Fruit fly (Drosophila melanogaster) whole organism, embryonic: ENCODE measurements around the gene Twdlalpha.

ENCODE experiments used
- Adf1 ChIP-seq: fragments of 200-800 bp; sonication (Bioruptor generic); IDR thresholded peaks from 2 replicates; pipeline ENCODE4 v1.3.6; 2022; ENCODE audit warnings: missing biosample characterization, missing genetic modification characterization
- CG10267 ChIP-seq: fragments of 200-800 bp; sonication (Bioruptor generic); optimal IDR thresholded peaks from 2 replicates; lab custom pipeline; 2018; ENCODE audit warnings: missing biosample characterization, mild to moderate bottlenecking, missing genetic modification characterization, moderate library complexity
- CG10274 ChIP-seq: fragments of 200-800 bp; sonication (Bioruptor generic); optimal IDR thresholded peaks from 3 replicates; lab custom pipeline; 2017; ENCODE audit warnings: missing biosample characterization, mild to moderate bottlenecking, missing genetic modification characterization
- CG10321 ChIP-seq: fragments of 200-800 bp; sonication (Bioruptor generic); IDR thresholded peaks from 2 replicates; pipeline ENCODE4 v1.3.6; 2022; ENCODE audit warnings: missing biosample characterization, missing genetic modification characterization
- CG10565 ChIP-seq: fragments of 200-800 bp; sonication (Bioruptor generic); optimal IDR thresholded peaks from 3 replicates; lab custom pipeline; 2016; ENCODE audit warnings: missing biosample characterization, mild to moderate bottlenecking, missing genetic modification characterization
- CG11398 ChIP-seq: fragments of 200-800 bp; sonication (Bioruptor generic); optimal IDR thresholded peaks from 2 replicates; lab custom pipeline; 2016; ENCODE audit warnings: missing biosample characterization, missing genetic modification characterization
- CG12104 ChIP-seq: fragments of 200-800 bp; sonication (Bioruptor generic); optimal IDR thresholded peaks from 3 replicates; lab custom pipeline; 2016; ENCODE audit warnings: missing biosample characterization, missing genetic modification characterization
- CG12299 ChIP-seq: fragments of 200-800 bp; sonication (Bioruptor generic); optimal IDR thresholded peaks from 2 replicates; lab custom pipeline; 2018; ENCODE audit warnings: missing biosample characterization, mild to moderate bottlenecking, missing genetic modification characterization
- CG12391 ChIP-seq: fragments of 200-800 bp; sonication (Bioruptor generic); optimal IDR thresholded peaks from 3 replicates; lab custom pipeline; 2018; ENCODE audit warnings: missing biosample characterization, mild to moderate bottlenecking, missing genetic modification characterization, moderate library complexity
- CG12744 ChIP-seq: fragments of 200-800 bp; sonication (Bioruptor generic); optimal IDR thresholded peaks from 2 replicates; lab custom pipeline; 2016; ENCODE audit warnings: missing biosample characterization, missing genetic modification characterization
- CG14050 ChIP-seq: fragments of 200-800 bp; sonication (Bioruptor generic); IDR thresholded peaks from 3 replicates; pipeline ENCODE4 v1.3.6; 2022; ENCODE audit warnings: missing biosample characterization, missing genetic modification characterization
- CG14441 ChIP-seq: fragments of 200-800 bp; sonication (Bioruptor generic); IDR thresholded peaks from 2 replicates; pipeline ENCODE4 v1.3.6; 2022; ENCODE audit warnings: missing biosample characterization, missing genetic modification characterization
- CG15073 ChIP-seq: fragments of 200-800 bp; sonication (Bioruptor generic); optimal IDR thresholded peaks from 2 replicates; lab custom pipeline; 2016; ENCODE audit warnings: missing biosample characterization, missing genetic modification characterization
- CG1603 ChIP-seq: fragments of 200-800 bp; sonication (Bioruptor generic); optimal IDR thresholded peaks from 2 replicates; lab custom pipeline; 2019; ENCODE audit warnings: missing biosample characterization, mild to moderate bottlenecking, missing genetic modification characterization, moderate library complexity
- CG17328 ChIP-seq: fragments of 200-800 bp; sonication (Bioruptor generic); IDR thresholded peaks from 2 replicates; pipeline ENCODE4 v1.3.6; 2022; ENCODE audit warnings: missing biosample characterization, missing genetic modification characterization
- CG31365 ChIP-seq: fragments of 200-800 bp; sonication (Bioruptor generic); optimal IDR thresholded peaks from 2 replicates; lab custom pipeline; 2018; ENCODE audit warnings: missing biosample characterization, mild to moderate bottlenecking, missing genetic modification characterization
- CG3407 ChIP-seq: fragments of 200-800 bp; sonication (Bioruptor generic); optimal IDR thresholded peaks from 2 replicates; lab custom pipeline; 2018; ENCODE audit warnings: missing biosample characterization, mild to moderate bottlenecking, missing genetic modification characterization
- CG4360 ChIP-seq: fragments of 200-800 bp; sonication (Bioruptor generic); IDR thresholded peaks from 2 replicates; pipeline ENCODE4 v1.3.6; 2022; ENCODE audit warnings: missing biosample characterization, missing genetic modification characterization
- CG6765 ChIP-seq: fragments of 200-800 bp; sonication (Bioruptor generic); optimal IDR thresholded peaks from 3 replicates; lab custom pipeline; 2017; ENCODE audit warnings: missing biosample characterization, mild to moderate bottlenecking, missing genetic modification characterization
- CG6791 ChIP-seq: fragments of 200-800 bp; sonication (Bioruptor generic); IDR thresholded peaks from 3 replicates; pipeline ENCODE4 v1.3.6; 2022; ENCODE audit warnings: missing biosample characterization, missing genetic modification characterization; ENCODE audit not compliant: partially characterized antibody
- CG8089 ChIP-seq: fragments of 200-800 bp; sonication (Bioruptor generic); optimal IDR thresholded peaks from 3 replicates; lab custom pipeline; 2016; ENCODE audit warnings: missing biosample characterization, missing genetic modification characterization
- CG9437 ChIP-seq: fragments of 200-800 bp; sonication (Bioruptor generic); optimal IDR thresholded peaks from 2 replicates; lab custom pipeline; 2018; ENCODE audit warnings: missing biosample characterization, mild to moderate bottlenecking, missing genetic modification characterization
- CG9609 ChIP-seq: fragments of 200-800 bp; sonication (Bioruptor generic); optimal IDR thresholded peaks from 3 replicates; lab custom pipeline; 2016; ENCODE audit warnings: missing biosample characterization, missing genetic modification characterization
- Dad ChIP-seq: fragments of 200-800 bp; sonication (Bioruptor generic); optimal IDR thresholded peaks from 3 replicates; lab custom pipeline; 2016; ENCODE audit warnings: missing biosample characterization, missing genetic modification characterization
- Dip3 ChIP-seq: fragments of 200-800 bp; sonication (Bioruptor generic); optimal IDR thresholded peaks from 3 replicates; lab custom pipeline; 2016; ENCODE audit warnings: missing biosample characterization, missing genetic modification characterization
- Drgx ChIP-seq: fragments of 200-800 bp; sonication (Bioruptor generic); IDR thresholded peaks from 2 replicates; pipeline ENCODE4 v1.3.6; 2022; ENCODE audit warnings: missing biosample characterization, missing genetic modification characterization
- Fer3 ChIP-seq: fragments of 200-800 bp; sonication (Bioruptor generic); optimal IDR thresholded peaks from 2 replicates; lab custom pipeline; 2018; ENCODE audit warnings: missing biosample characterization, mild to moderate bottlenecking, missing genetic modification characterization, moderate library complexity
- GATAe ChIP-seq: fragments of 200-800 bp; sonication (Bioruptor generic); conservative IDR thresholded peaks from 2 replicates; pipeline ENCODE4 v1.3.6; 2022; ENCODE audit warnings: missing biosample characterization, missing genetic modification characterization
- Hand ChIP-seq: fragments of 200-800 bp; sonication (Bioruptor generic); optimal IDR thresholded peaks from 2 replicates; lab custom pipeline; 2017; ENCODE audit warnings: mild to moderate bottlenecking, missing biosample characterization, missing genetic modification reagents, missing genetic modification characterization
- Hr51 ChIP-seq, 2 experiments: fragments of 200-800 bp; sonication (Bioruptor generic); optimal IDR thresholded peaks; 2 replicates in 1 of 2; 3 replicates in 1 of 2; lab custom pipeline; 2016 to 2018; ENCODE audit warnings: missing biosample characterization in 2 of 2, missing genetic modification characterization in 2 of 2, mild to moderate bottlenecking in 1 of 2, moderate library complexity in 1 of 2
- Rx ChIP-seq: fragments of 200-800 bp; sonication (Bioruptor generic); IDR thresholded peaks from 2 replicates; pipeline ENCODE4 v1.3.6; 2022; ENCODE audit warnings: missing biosample characterization, missing genetic modification characterization
- Sox100B ChIP-seq: fragments of 200-800 bp; sonication (Bioruptor generic); optimal IDR thresholded peaks from 3 replicates; lab custom pipeline; 2018; ENCODE audit warnings: missing biosample characterization, mild to moderate bottlenecking, missing genetic modification characterization
- Spps ChIP-seq: fragments of 200-800 bp; sonication (Bioruptor generic); optimal IDR thresholded peaks from 2 replicates; lab custom pipeline; 2018; ENCODE audit warnings: missing biosample characterization, mild to moderate bottlenecking, missing genetic modification characterization
- Sry-δ ChIP-seq: fragments of 200-800 bp; sonication (Bioruptor generic); optimal IDR thresholded peaks from 2 replicates; lab custom pipeline; 2016; ENCODE audit warnings: missing biosample characterization, missing genetic modification characterization
- Ssrp ChIP-seq: fragments of 200-800 bp; sonication (Bioruptor generic); optimal IDR thresholded peaks from 2 replicates; lab custom pipeline; 2018; ENCODE audit warnings: missing biosample characterization, mild to moderate bottlenecking, missing genetic modification characterization, moderate library complexity
- Tbp ChIP-seq: fragments of >200 bp; optimal IDR thresholded peaks from 2 replicates; lab custom pipeline; 2018; ENCODE audit warnings: missing biosample characterization, missing genetic modification characterization
- Xrp1 ChIP-seq: fragments of 200-800 bp; sonication (Bioruptor generic); IDR thresholded peaks from 2 replicates; pipeline ENCODE4 v1.3.6; 2022; ENCODE audit warnings: missing biosample characterization, missing genetic modification characterization
- aop ChIP-seq: fragments of 200-800 bp; sonication (Bioruptor generic); IDR thresholded peaks from 2 replicates; pipeline ENCODE4 v1.3.6; 2022; ENCODE audit warnings: missing biosample characterization, missing genetic modification characterization
- cad ChIP-seq: fragments of >200 bp; optimal IDR thresholded peaks from 2 replicates; lab custom pipeline; 2017; ENCODE audit warnings: missing biosample characterization, missing genetic modification characterization
- chif ChIP-seq, 2 experiments: fragments of 200-800 bp; sonication (Bioruptor generic); optimal IDR thresholded peaks; 3 replicates each; lab custom pipeline; 2016; ENCODE audit warnings: missing biosample characterization in 2 of 2, missing genetic modification characterization in 2 of 2
- crp ChIP-seq, 2 experiments: fragments of 200-800 bp; sonication (Bioruptor generic); optimal IDR thresholded peaks; 2 replicates in 1 of 2; 3 replicates in 1 of 2; lab custom pipeline; 2017; ENCODE audit warnings: missing biosample characterization in 2 of 2, missing genetic modification characterization in 2 of 2, mild to moderate bottlenecking in 1 of 2, moderate library complexity in 1 of 2
- grn ChIP-seq: fragments of 200-800 bp; sonication (Bioruptor generic); optimal IDR thresholded peaks from 3 replicates; lab custom pipeline; 2017; ENCODE audit warnings: missing biosample characterization, missing genetic modification characterization
- hkb ChIP-seq, 2 experiments: fragments of 200-800 bp in 1 of 2; fragments of >200 bp in 1 of 2; sonication (Bioruptor generic) in 1 of 2; IDR thresholded peaks in 1 of 2; optimal IDR thresholded peaks in 1 of 2; 2 replicates each; pipeline versions ENCODE4 v1.3.6 to Lab custom; 2017 to 2022; ENCODE audit warnings: missing biosample characterization in 1 of 2, missing genetic modification characterization in 1 of 2
- jing ChIP-seq: fragments of 200-800 bp; sonication (Bioruptor generic); optimal IDR thresholded peaks from 2 replicates; lab custom pipeline; 2018; ENCODE audit warnings: missing biosample characterization, mild to moderate bottlenecking, missing genetic modification characterization
- kni ChIP-seq: fragments of 200-800 bp; sonication (Bioruptor generic); optimal IDR thresholded peaks from 3 replicates; lab custom pipeline; 2017; ENCODE audit warnings: mild to moderate bottlenecking, missing biosample characterization, missing genetic modification reagents, missing genetic modification characterization
- phol ChIP-seq: fragments of 200-800 bp; sonication (Bioruptor generic); optimal IDR thresholded peaks from 3 replicates; lab custom pipeline; 2018; ENCODE audit warnings: missing biosample characterization, mild to moderate bottlenecking, missing genetic modification characterization, moderate library complexity
- sens ChIP-seq: fragments of 200-800 bp; sonication (Bioruptor generic); peaks from one replicate; lab custom pipeline; 2016; ENCODE audit warnings: missing biosample characterization, missing genetic modification characterization
- so ChIP-seq: fragments of 200-800 bp; sonication (Bioruptor generic); IDR thresholded peaks from 3 replicates; pipeline ENCODE4 v1.3.6; 2022; ENCODE audit warnings: missing biosample characterization, missing genetic modification characterization
- tio ChIP-seq: fragments of 200-800 bp; sonication (Bioruptor generic); optimal IDR thresholded peaks from 2 replicates; lab custom pipeline; 2017; ENCODE audit warnings: missing biosample characterization, missing genetic modification characterization, inconsistent platforms
- trem ChIP-seq: fragments of 200-800 bp; optimal IDR thresholded peaks from 3 replicates; lab custom pipeline; 2019; ENCODE audit warnings: missing biosample characterization, mild to moderate bottlenecking, missing genetic modification characterization, moderate library complexity

The Twdlalpha gene

DNA sequence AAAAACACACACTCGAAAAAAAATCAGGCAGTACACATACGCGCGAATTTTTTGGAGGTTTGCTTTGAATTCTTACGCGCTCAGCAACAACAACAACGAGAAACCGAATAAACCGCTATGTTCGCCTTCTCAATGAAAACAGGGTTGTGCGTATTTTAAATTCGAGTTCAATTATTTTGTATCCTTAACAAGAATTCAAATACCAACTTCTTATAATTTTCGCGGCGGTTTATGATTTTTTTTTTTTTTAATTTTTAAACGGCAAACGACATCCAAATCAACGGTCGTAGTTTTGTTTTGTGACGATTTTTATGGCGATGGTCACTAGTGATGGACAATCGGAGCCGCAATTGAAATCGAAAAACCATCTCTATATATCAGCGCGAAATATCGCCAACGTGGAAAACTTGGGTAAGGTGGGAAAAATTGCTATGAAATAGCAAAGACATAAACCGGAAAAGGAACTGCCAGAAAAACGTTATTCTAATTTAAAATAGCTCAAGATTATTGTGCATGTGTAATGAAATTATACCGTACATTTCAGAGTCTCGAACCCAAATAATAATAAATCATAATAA, 9.0 kb downstream of the Twdlalpha start, which contains the start of gene goe (continued):
- TF ChIP-seq CG10321 (GFP tag; lab: Robert Waterston, UW) = peak; percentile 55
- TF ChIP-seq CG10565 (GFP tag; lab: Kevin White, UChicago) = no peak
- peak; percentile 82 for TF ChIP-seq CG1603
- peak; percentile 68 for TF ChIP-seq CG12104 (GFP tag; lab: Kevin White, UChicago)
- TF ChIP-seq grn (GFP tag; lab: Kevin White, UChicago) = peak; percentile 64
- peak; percentile 69 for TF ChIP-seq Rx
- TF ChIP-seq sens (GFP tag; lab: Kevin White, UChicago) = peak; percentile 97
- TF ChIP-seq CG12391 (tag; lab: Kevin White, UChicago) = peak; percentile 86
- peak; percentile 74 for TF ChIP-seq CG4360 (GFP tag; lab: Robert Waterston, UW)
- TF ChIP-seq Spps (tag; lab: Kevin White, UChicago) = no peak
- peak; percentile 73 for TF ChIP-seq CG11398 (GFP tag; lab: Kevin White, UChicago)
- TF ChIP-seq CG9437 (GFP tag; lab: Kevin White, UChicago) = peak; percentile 56
- peak; percentile 78 for TF ChIP-seq CG14441
- peak; percentile 82 for TF ChIP-seq CG17328 (GFP tag; lab: Robert Waterston, UW)
- TF ChIP-seq Tbp (GFP tag; lab: Kevin White, UChicago) = no peak
- peak; percentile 90 for TF ChIP-seq Dad (GFP tag; lab: Kevin White, UChicago)
- no peak for TF ChIP-seq hkb (optimal IDR thresholded peaks at IDR 0.05; lab: Kevin White, UChicago)
- peak; percentile 68 for TF ChIP-seq hkb (GFP tag; IDR thresholded peaks at IDR 0.05; lab: Robert Waterston, UW)
- peak; percentile 78 for TF ChIP-seq CG12299 (tag; lab: Kevin White, UChicago)
- peak; percentile 51; the same call in 1 of the 2 replicates for TF ChIP-seq GATAe
- TF ChIP-seq Drgx (GFP tag; lab: Robert Waterston, UW) = peak; percentile 61
- peak; percentile 66; the same call in 2 of the 3 replicates for TF ChIP-seq so (GFP tag; lab: Robert Waterston, UW)
- peak; percentile 43 for TF ChIP-seq CG31365
- peak; percentile 76 for TF ChIP-seq CG12744 (GFP tag; lab: Kevin White, UChicago)
- TF ChIP-seq CG6765 (GFP tag; lab: Kevin White, UChicago) = peak; percentile 76
- TF ChIP-seq Sry-δ (GFP tag; lab: Kevin White, UChicago) = peak; percentile 98
- peak; percentile 30 for TF ChIP-seq Ssrp (tag; lab: Kevin White, UChicago)
- peak; percentile 40 for TF ChIP-seq Adf1 (GFP tag; lab: Robert Waterston, UW)
- peak; percentile 76 for TF ChIP-seq CG3407
- TF ChIP-seq CG8089 (GFP tag; lab: Kevin White, UChicago) = peak; percentile 62
- no peak for TF ChIP-seq CG15073 (GFP tag; lab: Kevin White, UChicago)
- peak in 1 of 2 experiments; percentile 44 for TF ChIP-seq crp (GFP tag; optimal IDR thresholded peaks at IDR 0.05; lab: Kevin White, UChicago)
- TF ChIP-seq kni (GFP tag; lab: Kevin White, UChicago) = peak; percentile 5
- TF ChIP-seq Sox100B (GFP tag; lab: Kevin White, UChicago) = peak; percentile 29
- peak; percentile 86 for TF ChIP-seq Dip3
- peak; percentile 87 for TF ChIP-seq CG9609 (GFP tag; lab: Kevin White, UChicago)
- TF ChIP-seq chif (GFP tag; optimal IDR thresholded peaks at IDR 0.05; lab: Kevin White, UChicago) = peak; percentile 78 to 90
- TF ChIP-seq CG10274 (GFP tag; lab: Kevin White, UChicago) = peak; percentile 19
- peak; percentile 62 for TF ChIP-seq CG10267
- peak; percentile 2 for TF ChIP-seq jing (GFP tag; lab: Kevin White, UChicago)
- TF ChIP-seq cad (GFP tag; lab: Kevin White, UChicago) = no peak
- TF ChIP-seq aop (GFP tag; lab: Robert Waterston, UW) = 0 out of 2 replicates have a peak, but pooled peaks have one; percentile 30
- peak; percentile 96 for TF ChIP-seq trem (tag; lab: Kevin White, UChicago)
- peak; percentile 54 for TF ChIP-seq Xrp1 (GFP tag; lab: Robert Waterston, UW)
- peak; percentile 52 for TF ChIP-seq Hand (GFP tag; lab: Kevin White, UChicago)
- TF ChIP-seq CG6791 (GFP tag; lab: Robert Waterston, UW) = peak; percentile 83
- peak; percentile 68 for TF ChIP-seq tio (GFP tag; lab: Kevin White, UChicago)
- TF ChIP-seq Fer3 (tag; lab: Kevin White, UChicago) = peak; percentile 72
- peak; percentile 65 for TF ChIP-seq CG14050 (GFP tag; lab: Robert Waterston, UW)
- TF ChIP-seq phol (tag; lab: Kevin White, UChicago) = peak; percentile 75
- peak; percentile 61 to 87 for TF ChIP-seq Hr51 (GFP tag; optimal IDR thresholded peaks at IDR 0.05; lab: Kevin White, UChicago)
